Fruit fly (Drosophila melanogaster) whole organism, embryonic: ENCODE data around the gene CG43731.

Experiments used
- CG10543 ChIP-seq: fragments of 200-800 bp; sonication (Bioruptor generic); optimal IDR thresholded peaks from 3 replicates; lab custom pipeline; 2017; ENCODE audit warnings: missing biosample characterization, mild to moderate bottlenecking, missing genetic modification characterization, moderate library complexity
- CG11504 ChIP-seq: fragments of 200-800 bp; sonication (Bioruptor generic); optimal IDR thresholded peaks from 3 replicates; lab custom pipeline; 2019; ENCODE audit warnings: missing biosample characterization, mild to moderate bottlenecking, missing genetic modification characterization, moderate library complexity
- CG11695 ChIP-seq: fragments of 200-800 bp; sonication (Bioruptor generic); IDR thresholded peaks from 3 replicates; pipeline ENCODE4 v1.3.6; 2022; ENCODE audit warnings: missing biosample characterization, missing genetic modification characterization
- CG12071 ChIP-seq: fragments of 200-800 bp; sonication (Bioruptor generic); optimal IDR thresholded peaks from 3 replicates; lab custom pipeline; 2018; ENCODE audit warnings: missing biosample characterization, mild to moderate bottlenecking, missing genetic modification characterization
- CG12219 ChIP-seq: fragments of 200-800 bp; sonication (Bioruptor generic); optimal IDR thresholded peaks from 3 replicates; lab custom pipeline; 2018; ENCODE audit warnings: missing biosample characterization, mild to moderate bottlenecking, missing genetic modification characterization
- CG1233 ChIP-seq: fragments of 200-800 bp; sonication (Bioruptor generic); optimal IDR thresholded peaks from 4 replicates; lab custom pipeline; 2018; ENCODE audit warnings: missing biosample characterization, mild to moderate bottlenecking, missing genetic modification characterization
- CG15514 ChIP-seq: fragments of 200-800 bp; sonication (Bioruptor generic); optimal IDR thresholded peaks from 3 replicates; lab custom pipeline; 2017; ENCODE audit warnings: missing biosample characterization, missing genetic modification characterization, mild to moderate bottlenecking, moderate library complexity, missing genetic modification reagents
- CG16815 ChIP-seq: fragments of 200-800 bp; sonication (Bioruptor generic); optimal IDR thresholded peaks from 3 replicates; lab custom pipeline; 2017; ENCODE audit warnings: missing biosample characterization, mild to moderate bottlenecking, missing genetic modification characterization
- CG18599 ChIP-seq: fragments of 200-800 bp; sonication (Bioruptor generic); optimal IDR thresholded peaks from 3 replicates; lab custom pipeline; 2017; ENCODE audit warnings: missing biosample characterization, missing genetic modification characterization, mild to moderate bottlenecking, moderate library complexity, missing genetic modification reagents
- CG2120 ChIP-seq: fragments of 200-800 bp; sonication (Bioruptor generic); optimal IDR thresholded peaks from 3 replicates; lab custom pipeline; 2016; ENCODE audit warnings: missing biosample characterization, missing genetic modification characterization
- CG31224 ChIP-seq: fragments of 200-800 bp; sonication (Bioruptor generic); IDR thresholded peaks from 2 replicates; pipeline ENCODE4 v1.3.6; 2022; ENCODE audit warnings: missing biosample characterization, missing genetic modification characterization
- CG32532 ChIP-seq: fragments of 200-800 bp; sonication (Bioruptor generic); IDR thresholded peaks from 2 replicates; pipeline ENCODE4 v1.3.6; 2022; ENCODE audit warnings: missing biosample characterization, missing genetic modification characterization
- CG32767 ChIP-seq: fragments of 200-800 bp; sonication (Bioruptor generic); IDR thresholded peaks from 2 replicates; pipeline ENCODE4 v1.3.6; 2022; ENCODE audit warnings: missing biosample characterization, missing genetic modification characterization
- CG3281 ChIP-seq: fragments of 200-800 bp; sonication (Bioruptor generic); optimal IDR thresholded peaks from 3 replicates; lab custom pipeline; 2017; ENCODE audit warnings: missing biosample characterization, mild to moderate bottlenecking, missing genetic modification characterization
- CG6175 ChIP-seq: fragments of 200-800 bp; sonication (Bioruptor generic); IDR thresholded peaks from 3 replicates; pipeline ENCODE4 v1.3.6; 2022; ENCODE audit warnings: missing biosample characterization, missing genetic modification characterization
- CG6254 ChIP-seq: fragments of 200-800 bp; sonication (Bioruptor generic); optimal IDR thresholded peaks from 3 replicates; lab custom pipeline; 2017; ENCODE audit warnings: mild to moderate bottlenecking, missing biosample characterization, missing genetic modification reagents, missing genetic modification characterization
- CG6765 ChIP-seq: fragments of 200-800 bp; sonication (Bioruptor generic); optimal IDR thresholded peaks from 3 replicates; lab custom pipeline; 2017; ENCODE audit warnings: missing biosample characterization, mild to moderate bottlenecking, missing genetic modification characterization
- CG7987 ChIP-seq: fragments of 200-800 bp; sonication (Bioruptor generic); optimal IDR thresholded peaks from 2 replicates; lab custom pipeline; 2018; ENCODE audit warnings: missing biosample characterization, mild to moderate bottlenecking, missing genetic modification characterization, moderate library complexity
- CG8290 ChIP-seq, 3 experiments: fragments of 200-800 bp; sonication (Bioruptor generic); optimal IDR thresholded peaks; 2 replicates each; lab custom pipeline; 2016 to 2019; ENCODE audit warnings: missing biosample characterization in 3 of 3, missing genetic modification characterization in 3 of 3, mild to moderate bottlenecking in 2 of 3, moderate library complexity in 1 of 3
- CG9817 ChIP-seq: fragments of 200-800 bp; sonication (Bioruptor generic); optimal IDR thresholded peaks from 2 replicates; lab custom pipeline; 2018; ENCODE audit warnings: missing biosample characterization, mild to moderate bottlenecking, missing genetic modification characterization, moderate library complexity
- CoRest ChIP-seq: fragments of 200-800 bp; sonication (Bioruptor generic); optimal IDR thresholded peaks from 3 replicates; lab custom pipeline; 2018; ENCODE audit warnings: missing biosample characterization, mild to moderate bottlenecking, missing genetic modification characterization, moderate library complexity
- Doc3 ChIP-seq: fragments of 200-800 bp; sonication (Bioruptor generic); IDR thresholded peaks from 3 replicates; pipeline ENCODE4 v1.3.6; 2022; ENCODE audit warnings: missing biosample characterization, missing genetic modification characterization; ENCODE audit not compliant: partially characterized antibody
- E2f2 ChIP-seq: fragments of 200-800 bp; sonication (Bioruptor generic); IDR thresholded peaks from 2 replicates; pipeline ENCODE4 v1.3.6; 2022; ENCODE audit warnings: missing biosample characterization, missing genetic modification characterization
- Gsc ChIP-seq: fragments of 200-800 bp; sonication (Bioruptor generic); IDR thresholded peaks from 2 replicates; pipeline ENCODE4 v1.3.6; 2022; ENCODE audit warnings: missing biosample characterization, missing genetic modification characterization
- Hand ChIP-seq: fragments of 200-800 bp; sonication (Bioruptor generic); optimal IDR thresholded peaks from 2 replicates; lab custom pipeline; 2017; ENCODE audit warnings: mild to moderate bottlenecking, missing biosample characterization, missing genetic modification reagents, missing genetic modification characterization
- MBD-R2 ChIP-seq: fragments of 200-800 bp; sonication (Bioruptor generic); IDR thresholded peaks from 2 replicates; pipeline ENCODE4 v1.3.6; 2022; ENCODE audit warnings: missing biosample characterization, missing genetic modification characterization
- MTF-1 ChIP-seq: fragments of 200-800 bp; sonication (Bioruptor generic); optimal IDR thresholded peaks from 2 replicates; lab custom pipeline; 2018; ENCODE audit warnings: missing biosample characterization, mild to moderate bottlenecking, missing genetic modification characterization, borderline replicate concordance
- Mes4 ChIP-seq: fragments of 200-800 bp; sonication (Bioruptor generic); optimal IDR thresholded peaks from 2 replicates; lab custom pipeline; 2016; ENCODE audit warnings: missing biosample characterization, missing genetic modification characterization
- Nf-YC ChIP-seq: fragments of 200-800 bp; optimal IDR thresholded peaks from 3 replicates; lab custom pipeline; 2019; ENCODE audit warnings: missing biosample characterization, mild to moderate bottlenecking, missing genetic modification characterization, moderate library complexity
- NfI ChIP-seq: fragments of 200-800 bp; sonication (Bioruptor generic); optimal IDR thresholded peaks from 3 replicates; lab custom pipeline; 2018; ENCODE audit warnings: missing biosample characterization, mild to moderate bottlenecking, missing genetic modification characterization, moderate library complexity
- Usf ChIP-seq: fragments of 200-800 bp; sonication (Bioruptor generic); optimal IDR thresholded peaks from 2 replicates; lab custom pipeline; 2017; ENCODE audit warnings: missing genotype, missing biosample characterization, missing genetic modification characterization
- az2 ChIP-seq: fragments of 200-800 bp; sonication (Bioruptor generic); optimal IDR thresholded peaks from 3 replicates; lab custom pipeline; 2016; ENCODE audit warnings: missing biosample characterization, missing genetic modification characterization
- bsh ChIP-seq, 2 experiments: fragments of 200-800 bp; sonication (Bioruptor generic); optimal IDR thresholded peaks; 2 replicates each; lab custom pipeline; 2017 to 2018; ENCODE audit warnings: mild to moderate bottlenecking in 2 of 2, missing biosample characterization in 2 of 2, missing genetic modification characterization in 2 of 2, moderate library complexity in 1 of 2
- chn ChIP-seq: fragments of 200-800 bp; sonication (Bioruptor generic); optimal IDR thresholded peaks from 2 replicates; lab custom pipeline; 2016; ENCODE audit warnings: missing biosample characterization, missing genetic modification characterization
- crol ChIP-seq: fragments of 200-800 bp; sonication (Bioruptor generic); IDR thresholded peaks from 2 replicates; pipeline ENCODE4 v1.3.6; 2022; ENCODE audit warnings: missing biosample characterization, missing genetic modification characterization
- dati ChIP-seq: fragments of 200-800 bp; sonication (Bioruptor generic); IDR thresholded peaks from 2 replicates; pipeline ENCODE4 v1.3.6; 2022; ENCODE audit warnings: missing biosample characterization, missing genetic modification characterization
- dimm ChIP-seq: fragments of 200-800 bp; sonication (Bioruptor generic); IDR thresholded peaks from 2 replicates; pipeline ENCODE4 v1.3.6; 2022; ENCODE audit warnings: missing biosample characterization, missing genetic modification characterization
- disco-r ChIP-seq: fragments of 200-800 bp; sonication (Bioruptor generic); optimal IDR thresholded peaks from 2 replicates; lab custom pipeline; 2016; ENCODE audit warnings: missing biosample characterization, missing genetic modification characterization
- en ChIP-seq: fragments of 200-800 bp; sonication (Bioruptor generic); optimal IDR thresholded peaks from 2 replicates; lab custom pipeline; 2016; ENCODE audit warnings: missing biosample characterization, missing genetic modification characterization
- ewg ChIP-seq: fragments of 200-800 bp; sonication (Bioruptor generic); optimal IDR thresholded peaks from 3 replicates; lab custom pipeline; 2017; ENCODE audit warnings: mild to moderate bottlenecking, missing biosample characterization, missing genetic modification reagents, missing genetic modification characterization
- grau ChIP-seq: fragments of 200-800 bp; optimal IDR thresholded peaks from 3 replicates; lab custom pipeline; 2019; ENCODE audit warnings: missing biosample characterization, mild to moderate bottlenecking, missing genetic modification characterization, moderate library complexity
- gro ChIP-seq: fragments of 200-800 bp; sonication (Bioruptor generic); optimal IDR thresholded peaks from 2 replicates; lab custom pipeline; 2016; ENCODE audit warnings: missing biosample characterization, missing genetic modification characterization
- ind ChIP-seq: fragments of 200-800 bp; sonication (Bioruptor generic); optimal IDR thresholded peaks from 3 replicates; lab custom pipeline; 2016; ENCODE audit warnings: missing biosample characterization, missing genetic modification characterization
- psq ChIP-seq: fragments of 200-800 bp; sonication (Bioruptor generic); optimal IDR thresholded peaks from 2 replicates; lab custom pipeline; 2017; ENCODE audit warnings: missing biosample characterization, missing genetic modification characterization
- rib ChIP-seq: fragments of 200-800 bp; sonication (Bioruptor generic); IDR thresholded peaks from 2 replicates; pipeline ENCODE4 v1.3.6; 2022; ENCODE audit warnings: missing biosample characterization, missing genetic modification characterization
- row ChIP-seq: fragments of 200-800 bp; sonication (Bioruptor generic); IDR thresholded peaks from 3 replicates; pipeline ENCODE4 v1.3.6; 2022; ENCODE audit warnings: missing biosample characterization, missing genetic modification characterization
- salm ChIP-seq: fragments of 200-800 bp; sonication (Bioruptor generic); optimal IDR thresholded peaks from 2 replicates; lab custom pipeline; 2018; ENCODE audit warnings: missing biosample characterization, mild to moderate bottlenecking, missing genetic modification characterization
- unc-4 ChIP-seq: fragments of 200-800 bp; sonication (Bioruptor generic); IDR thresholded peaks from 2 replicates; pipeline ENCODE4 v1.3.6; 2022; ENCODE audit warnings: missing biosample characterization, missing genetic modification characterization; ENCODE audit not compliant: partially characterized antibody
- unpg ChIP-seq: fragments of 200-800 bp; sonication (Bioruptor generic); optimal IDR thresholded peaks from 3 replicates; lab custom pipeline; 2018; ENCODE audit warnings: missing biosample characterization, mild to moderate bottlenecking, missing genetic modification characterization, moderate library complexity
- wdn ChIP-seq: fragments of 200-800 bp; sonication (Bioruptor generic); IDR thresholded peaks from 2 replicates; pipeline ENCODE4 v1.3.6; 2022; ENCODE audit warnings: missing biosample characterization, missing genetic modification characterization
- zen2 ChIP-seq: fragments of 200-800 bp; sonication (Bioruptor generic); IDR thresholded peaks from 3 replicates; pipeline ENCODE4 v1.3.6; 2022; ENCODE audit warnings: missing biosample characterization, missing genetic modification characterization; ENCODE audit not compliant: partially characterized antibody

The CG43731 gene

DNA sequence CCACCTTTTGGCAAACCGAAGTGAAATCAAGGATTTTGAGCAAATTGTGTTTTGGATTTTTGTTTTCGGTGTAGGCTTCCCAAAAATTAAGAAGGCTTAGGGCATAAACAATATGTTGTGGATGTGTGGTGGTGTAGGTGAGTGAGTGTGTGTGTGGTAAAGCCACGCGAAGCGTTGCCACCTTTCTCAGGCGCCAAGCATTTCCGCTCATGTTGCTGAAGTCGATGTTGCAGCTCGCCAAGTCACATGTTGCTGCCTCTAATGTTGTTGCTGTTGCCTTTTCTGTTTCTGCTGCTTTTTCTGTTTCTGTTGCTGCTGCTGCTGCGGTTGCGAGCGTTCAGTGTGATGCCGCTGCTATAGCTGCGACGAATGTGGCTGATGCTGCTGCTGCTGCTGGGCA, 22.1 kb upstream of the CG43731 start (continued):
- TF ChIP-seq salm (tag; lab: Kevin White, UChicago): no peak
- no peak for TF ChIP-seq row (GFP tag; lab: Robert Waterston, UW)
- no peak for TF ChIP-seq Mes4 (GFP tag; lab: Kevin White, UChicago)
- no peak for TF ChIP-seq CoRest (tag; lab: Kevin White, UChicago)
- no peak for TF ChIP-seq ind (GFP tag; lab: Kevin White, UChicago)
- TF ChIP-seq psq (GFP tag; lab: Kevin White, UChicago): no peak
- no peak for TF ChIP-seq CG6175
- TF ChIP-seq CG31224 (GFP tag; lab: Robert Waterston, UW): no peak
- no peak for TF ChIP-seq CG32767 (GFP tag; lab: Robert Waterston, UW)
- no peak for TF ChIP-seq CG11695 (GFP tag; lab: Robert Waterston, UW)
- no peak for TF ChIP-seq CG7987
- no peak for TF ChIP-seq CG8290 (GFP tag; optimal IDR thresholded peaks at IDR 0.05; lab: Kevin White, UChicago)
- TF ChIP-seq CG8290 (tag; optimal IDR thresholded peaks at IDR 0.05; lab: Kevin White, UChicago): no peak
- TF ChIP-seq CG2120: no peak
- TF ChIP-seq chn (GFP tag; lab: Kevin White, UChicago): no peak
- TF ChIP-seq CG6765 (GFP tag; lab: Kevin White, UChicago): no peak
- TF ChIP-seq dimm (GFP tag; lab: Robert Waterston, UW): no peak
- TF ChIP-seq rib (GFP tag; lab: Robert Waterston, UW): no peak
- TF ChIP-seq MTF-1: peak; percentile 27
- no peak for TF ChIP-seq CG9817
- TF ChIP-seq gro (GFP tag; lab: Kevin White, UChicago): no peak
- TF ChIP-seq MBD-R2: 0 out of 2 replicates have a peak, but pooled peaks have one; percentile 21
- TF ChIP-seq CG6254: peak; percentile 8
- no peak for TF ChIP-seq ewg
- peak; percentile 25 for TF ChIP-seq CG12219
- no peak for TF ChIP-seq az2 (GFP tag; lab: Kevin White, UChicago)
- TF ChIP-seq CG11504 (tag; lab: Kevin White, UChicago): peak; percentile 99
- no peak for TF ChIP-seq CG15514
- TF ChIP-seq crol (GFP tag; lab: Robert Waterston, UW): no peak
- no peak for TF ChIP-seq CG12071 (GFP tag; lab: Kevin White, UChicago)
- no peak for TF ChIP-seq CG16815 (GFP tag; lab: Kevin White, UChicago)
- TF ChIP-seq wdn: no peak
- TF ChIP-seq NfI (GFP tag; lab: Kevin White, UChicago): no peak
- TF ChIP-seq en (GFP tag; lab: Kevin White, UChicago): no peak
- peak; percentile 10 for TF ChIP-seq unpg (GFP tag; lab: Kevin White, UChicago)
- TF ChIP-seq unc-4: no peak
- TF ChIP-seq zen2 (GFP tag; lab: Robert Waterston, UW): no peak
- no peak for TF ChIP-seq E2f2
- no peak for TF ChIP-seq CG32532
- no peak for TF ChIP-seq CG10543
- TF ChIP-seq Hand (GFP tag; lab: Kevin White, UChicago): no peak
- no peak for TF ChIP-seq disco-r (GFP tag; lab: Kevin White, UChicago)
- TF ChIP-seq Nf-YC (tag; lab: Kevin White, UChicago): no peak
- no peak for TF ChIP-seq CG18599
- no peak for TF ChIP-seq dati
- no peak for TF ChIP-seq CG1233 (GFP tag; lab: Kevin White, UChicago)
- TF ChIP-seq CG3281 (GFP tag; lab: Kevin White, UChicago): no peak
- TF ChIP-seq grau: no peak
- 0 out of 3 replicates have a peak, but pooled peaks have one; percentile 24 for TF ChIP-seq Doc3 (GFP tag; lab: Robert Waterston, UW)
- peak in 1 of 2 experiments; percentile 22 for TF ChIP-seq bsh (GFP tag; optimal IDR thresholded peaks at IDR 0.05; lab: Kevin White, UChicago)
- no peak for TF ChIP-seq Usf
- no peak for TF ChIP-seq Gsc (GFP tag; lab: Robert Waterston, UW)
